Fruit fly (Drosophila melanogaster) whole organism, adult: ENCODE data around the gene CG32544.

Experiments used
- CG11617 ChIP-seq: fragments of 200-800 bp; sonication (Bioruptor generic); optimal IDR thresholded peaks from 2 replicates; lab custom pipeline; 2017; ENCODE audit warnings: mild to moderate bottlenecking, missing biosample characterization, missing genetic modification reagents, missing genetic modification characterization
- CG12768 ChIP-seq: fragments of 200-800 bp; sonication (Bioruptor generic); optimal IDR thresholded peaks from 2 replicates; lab custom pipeline; 2017; ENCODE audit warnings: missing biosample characterization, missing genetic modification characterization, mild to moderate bottlenecking, moderate library complexity, missing genetic modification reagents
- CG5204 ChIP-seq: fragments of 200-800 bp; sonication (Bioruptor generic); optimal IDR thresholded peaks from 2 replicates; lab custom pipeline; 2016; ENCODE audit warnings: missing biosample characterization, missing genetic modification characterization
- CG7045 ChIP-seq: fragments of 200-800 bp; sonication (Bioruptor generic); optimal IDR thresholded peaks from 2 replicates; lab custom pipeline; 2017; ENCODE audit warnings: missing biosample characterization, mild to moderate bottlenecking, missing genetic modification characterization
- Clk ChIP-seq: fragments of 200-800 bp; sonication (Bioruptor generic); optimal IDR thresholded peaks from 2 replicates; lab custom pipeline; 2017; ENCODE audit warnings: missing biosample characterization, missing genetic modification characterization
- Hr96 ChIP-seq: fragments of 200-800 bp; sonication (Bioruptor generic); optimal IDR thresholded peaks from 2 replicates; lab custom pipeline; 2016; ENCODE audit warnings: missing biosample characterization, missing genetic modification characterization
- bab1 ChIP-seq: fragments of 200-800 bp; sonication (Bioruptor generic); optimal IDR thresholded peaks from 3 replicates; lab custom pipeline; 2019; ENCODE audit warnings: missing biosample characterization, mild to moderate bottlenecking, missing genetic modification characterization, moderate library complexity
- toe ChIP-seq: fragments of 200-800 bp; sonication (Bioruptor generic); optimal IDR thresholded peaks from 2 replicates; lab custom pipeline; 2016; ENCODE audit warnings: missing biosample characterization, missing genetic modification characterization

- no peak for TF ChIP-seq Hr96
- no peak for TF ChIP-seq CG12768 (GFP tag; lab: Kevin White, UChicago)
- no peak for TF ChIP-seq bab1
- TF ChIP-seq CG5204 (GFP tag; lab: Kevin White, UChicago) = no peak
- TF ChIP-seq CG11617 (GFP tag; lab: Kevin White, UChicago) = no peak
- TF ChIP-seq CG7045 (GFP tag; lab: Kevin White, UChicago) = no peak
- no peak for TF ChIP-seq Clk (GFP tag; lab: Kevin White, UChicago)
- TF ChIP-seq toe (GFP tag; lab: Kevin White, UChicago) = no peak
These were observed 2.7 kb upstream of the CG32544 start, which contains the start of gene CG7322 for dm6 chrX:18857356-18857807.
